Fruit fly (Drosophila melanogaster): ENCODE measurements around the gene CG42809.
"Not testable (repeated sequence)": the region's sequence is repeated elsewhere in the genome, so short reads cannot be mapped to it uniquely, and the experiment has no call there.

The CG42809 gene

dm6 chr2L:13434795-13435634, 22.3 kb upstream of the CG42809 start, which contains the start of gene Tehao (continued):
- TF ChIP-seq Rel (GFP tag; optimal IDR thresholded peaks at IDR 0.05) (no peak), Rel (tag; optimal IDR thresholded peaks at IDR 0.05) (no peak), CrebA (GFP tag; optimal IDR thresholded peaks at IDR 0.05; ENCODE audit: borderline replicate concordance) (peak; percentile 52), jim (GFP tag; optimal IDR thresholded peaks at IDR 0.05) (no peak), CG9705 (GFP tag; optimal IDR thresholded peaks at IDR 0.05) (no peak), brk (GFP tag; optimal IDR thresholded peaks at IDR 0.05) (no peak)

dm6 chr2L:13436791-13437190, 20.5 kb upstream of the CG42809 start:
- TF ChIP-seq usp (GFP tag; optimal IDR thresholded peaks at IDR 0.05) (no peak), Hr83 (GFP tag; optimal IDR thresholded peaks at IDR 0.05; ENCODE audit: poor library complexity, severe bottlenecking) (peak; percentile 28), tai (GFP tag; optimal IDR thresholded peaks at IDR 0.05) (no peak), Vsx2 (GFP tag; optimal IDR thresholded peaks at IDR 0.05; ENCODE audit: partially characterized antibody) (no peak), h (GFP tag; optimal IDR thresholded peaks at IDR 0.05) (peak; percentile 82), Dif (GFP tag; optimal IDR thresholded peaks at IDR 0.05; ENCODE audit: partially characterized antibody) (no peak), GATAd (GFP tag; optimal IDR thresholded peaks at IDR 0.05) (no peak), Jra (GFP tag; optimal IDR thresholded peaks at IDR 0.05) (no peak), jim (GFP tag; optimal IDR thresholded peaks at IDR 0.05) (no peak), foxo (GFP tag; optimal IDR thresholded peaks at IDR 0.05) (no peak), dmrt93B (GFP tag; optimal IDR thresholded peaks at IDR 0.05) (no peak), Rel (GFP tag; optimal IDR thresholded peaks at IDR 0.05) (no peak), Rel (tag; optimal IDR thresholded peaks at IDR 0.05) (peak; percentile 10), Hr78 (GFP tag; optimal IDR thresholded peaks at IDR 0.05) (no peak), Myc (optimal IDR thresholded peaks at IDR 0.05) (no peak), Sp1 (GFP tag; optimal IDR thresholded peaks at IDR 0.05) (no peak), Mio (GFP tag; optimal IDR thresholded peaks at IDR 0.05) (no peak), sage (GFP tag; optimal IDR thresholded peaks at IDR 0.05) (no peak), fru (GFP tag; optimal IDR thresholded peaks at IDR 0.05) (peak; percentile 44), N (GFP tag; optimal IDR thresholded peaks at IDR 0.05) (no peak)

- TF ChIP-seq psq (GFP tag; optimal IDR thresholded peaks at IDR 0.05) (peak; percentile 16), sv (GFP tag; optimal IDR thresholded peaks at IDR 0.05) (peak; percentile 52), Hnf4 (GFP tag; optimal IDR thresholded peaks at IDR 0.05) (peak; percentile 77), Hr83 (GFP tag; optimal IDR thresholded peaks at IDR 0.05; ENCODE audit: poor library complexity, severe bottlenecking) (peak; percentile 25), lola (GFP tag; optimal IDR thresholded peaks at IDR 0.05) (no peak), Vsx2 (GFP tag; optimal IDR thresholded peaks at IDR 0.05; ENCODE audit: partially characterized antibody) (no peak), Rel (GFP tag; optimal IDR thresholded peaks at IDR 0.05) (no peak), Rel (tag; optimal IDR thresholded peaks at IDR 0.05) (no peak), rgr (GFP tag; optimal IDR thresholded peaks at IDR 0.05) (peak; percentile 39), brk (GFP tag; optimal IDR thresholded peaks at IDR 0.05) (no peak), Mio (GFP tag; optimal IDR thresholded peaks at IDR 0.05) (no peak), h (GFP tag; optimal IDR thresholded peaks at IDR 0.05) (peak; percentile 25), Sp1 (GFP tag; optimal IDR thresholded peaks at IDR 0.05) (no peak), Myc (optimal IDR thresholded peaks at IDR 0.05) (no peak), woc (GFP tag; optimal IDR thresholded peaks at IDR 0.05) (no peak), usp (GFP tag; optimal IDR thresholded peaks at IDR 0.05) (no peak), foxo (GFP tag; optimal IDR thresholded peaks at IDR 0.05) (peak in 1 of 2 experiments; percentile 34), HLH106 (tag; optimal IDR thresholded peaks at IDR 0.05) (peak; percentile 33)
Observed at dm6 chr2L:13445249-13445846, 11.9 kb upstream of the CG42809 start, which contains the start of gene Hacd2. Gene Hacd2, minus strand, starts transcription at chr2L:13445651.

- not testable (repeated sequence) for TF ChIP-seq Myc (optimal IDR thresholded peaks at IDR 0.05); pan (optimal IDR thresholded peaks at IDR 0.05); h (GFP tag; optimal IDR thresholded peaks at IDR 0.05)
Observed at dm6 chr2L:13449397-13449796, 7.9 kb upstream of the CG42809 start, which contains the start of gene Hsp60D. Gene Hsp60D, minus strand, starts transcription at chr2L:13449497.
